Worm (Caenorhabditis elegans) whole organism, mixed stage, embryonic: ENCODE results near the gene ptr-13.

Source experiments
- blmp-1 ChIP-seq: fragments of 150-350 bp; optimal IDR thresholded peaks from 2 replicates; lab custom pipeline; 2014; ENCODE audit warnings: missing biosample characterization, missing genetic modification characterization
- elt-3 ChIP-seq: fragments of 150-350 bp; optimal IDR thresholded peaks from 2 replicates; lab custom pipeline; 2014; ENCODE audit warnings: missing biosample characterization, missing genetic modification characterization
- unc-62 ChIP-seq: fragments of 150-350 bp; optimal IDR thresholded peaks from 2 replicates; lab custom pipeline; 2014; ENCODE audit warnings: missing biosample characterization, missing genetic modification reagents, missing genetic modification characterization
- zip-8 ChIP-seq: fragments of 150-350 bp; optimal IDR thresholded peaks from 2 replicates; lab custom pipeline; 2014; ENCODE audit warnings: missing biosample characterization, missing genetic modification characterization

DNA sequence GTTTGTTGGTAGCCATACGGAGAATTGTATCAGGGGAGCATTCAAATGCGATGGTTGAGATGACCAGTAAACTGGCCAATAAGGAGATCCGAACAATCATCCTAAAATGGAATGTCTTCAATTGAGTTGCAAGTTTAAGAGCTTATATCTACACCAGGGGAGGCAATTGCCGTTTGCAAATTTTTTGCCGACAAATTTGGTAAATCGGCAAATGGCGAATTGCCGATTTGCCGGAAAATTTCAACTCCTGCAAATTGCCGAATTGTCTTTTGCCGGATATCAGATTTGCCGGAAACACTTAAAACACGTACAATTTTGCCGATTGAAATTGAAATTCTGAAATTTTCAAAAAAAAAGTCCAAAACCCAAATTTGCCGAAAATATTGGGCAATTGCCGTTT lies 27.5 kb downstream of the ptr-13 start, which contains the start of gene F40F8.5:
- no peak for TF ChIP-seq blmp-1 (tag; lab: Kevin White, UChicago)
- TF ChIP-seq zip-8 (tag; lab: Kevin White, UChicago) = no peak
- no peak for TF ChIP-seq unc-62 (GFP tag; lab: Kevin White, UChicago)
- no peak for TF ChIP-seq elt-3 (tag; lab: Kevin White, UChicago)
